Fruit fly (Drosophila melanogaster) whole organism, embryonic: ENCODE results near the gene G6P.

Experiments used
- Aef1 ChIP-seq: fragments of 200-800 bp; sonication (Bioruptor generic); IDR thresholded peaks from 3 replicates; pipeline ENCODE4 v1.3.6; 2022; ENCODE audit warnings: missing biosample characterization, missing genetic modification characterization
- Atf6 ChIP-seq: fragments of 200-800 bp; sonication (Bioruptor generic); IDR thresholded peaks from 2 replicates; pipeline ENCODE4 v1.3.6; 2022; ENCODE audit warnings: missing biosample characterization, missing genetic modification characterization
- Awh ChIP-seq: fragments of 200-800 bp; sonication (Bioruptor generic); IDR thresholded peaks from 2 replicates; pipeline ENCODE4, ENCODE4 v1.3.6; 2022; ENCODE audit warnings: missing biosample characterization, missing genetic modification characterization
- C15 ChIP-seq: fragments of 200-800 bp; sonication (Bioruptor generic); IDR thresholded peaks from 3 replicates; pipeline ENCODE4 v1.3.6; 2022; ENCODE audit warnings: missing biosample characterization, missing genetic modification characterization
- CG10321 ChIP-seq: fragments of 200-800 bp; sonication (Bioruptor generic); IDR thresholded peaks from 2 replicates; pipeline ENCODE4 v1.3.6; 2022; ENCODE audit warnings: missing biosample characterization, missing genetic modification characterization
- CG11085 ChIP-seq: fragments of 200-800 bp; sonication (Bioruptor generic); IDR thresholded peaks from 2 replicates; pipeline ENCODE4 v1.3.6; 2022; ENCODE audit warnings: missing biosample characterization, missing genetic modification characterization
- CG11398 ChIP-seq: fragments of 200-800 bp; sonication (Bioruptor generic); optimal IDR thresholded peaks from 2 replicates; lab custom pipeline; 2016; ENCODE audit warnings: missing biosample characterization, missing genetic modification characterization
- CG13624 ChIP-seq: fragments of 200-800 bp; sonication (Bioruptor generic); optimal IDR thresholded peaks from 2 replicates; lab custom pipeline; 2016; ENCODE audit warnings: missing biosample characterization, missing genetic modification characterization
- CG14441 ChIP-seq: fragments of 200-800 bp; sonication (Bioruptor generic); IDR thresholded peaks from 2 replicates; pipeline ENCODE4 v1.3.6; 2022; ENCODE audit warnings: missing biosample characterization, missing genetic modification characterization
- CG1603 ChIP-seq: fragments of 200-800 bp; sonication (Bioruptor generic); optimal IDR thresholded peaks from 2 replicates; lab custom pipeline; 2019; ENCODE audit warnings: missing biosample characterization, mild to moderate bottlenecking, missing genetic modification characterization, moderate library complexity
- CG17912 ChIP-seq: fragments of 200-800 bp; sonication (Bioruptor generic); optimal IDR thresholded peaks from 2 replicates; lab custom pipeline; 2018; ENCODE audit warnings: missing biosample characterization, mild to moderate bottlenecking, missing genetic modification characterization
- CG2199 ChIP-seq: fragments of 200-800 bp; sonication (Bioruptor generic); IDR thresholded peaks from 3 replicates; pipeline ENCODE4 v1.3.6; 2022; ENCODE audit warnings: missing biosample characterization, missing genetic modification characterization
- CG32767 ChIP-seq: fragments of 200-800 bp; sonication (Bioruptor generic); IDR thresholded peaks from 2 replicates; pipeline ENCODE4 v1.3.6; 2022; ENCODE audit warnings: missing biosample characterization, missing genetic modification characterization
- CG42726 ChIP-seq: fragments of 200-800 bp; sonication (Bioruptor generic); IDR thresholded peaks from 2 replicates; pipeline ENCODE4 v1.3.6; 2022; ENCODE audit warnings: missing biosample characterization, missing genetic modification characterization; ENCODE audit not compliant: partially characterized antibody
- CG4730 ChIP-seq: fragments of 200-800 bp; sonication (Bioruptor generic); IDR thresholded peaks from 2 replicates; pipeline ENCODE4 v1.3.6; 2022; ENCODE audit warnings: missing biosample characterization, missing genetic modification characterization
- CG4820 ChIP-seq: fragments of 200-800 bp; sonication (Bioruptor generic); optimal IDR thresholded peaks from 3 replicates; lab custom pipeline; 2016; ENCODE audit warnings: missing biosample characterization, missing genetic modification characterization
- CG7372 ChIP-seq: fragments of 200-800 bp; sonication (Bioruptor generic); IDR thresholded peaks from 2 replicates; pipeline ENCODE4 v1.3.6; 2022; ENCODE audit warnings: missing biosample characterization, missing genetic modification characterization
- D19A ChIP-seq: fragments of 200-800 bp; optimal IDR thresholded peaks from 3 replicates; lab custom pipeline; 2019; ENCODE audit warnings: missing biosample characterization, mild to moderate bottlenecking, missing genetic modification characterization, moderate library complexity
- Dfd ChIP-seq, 2 experiments: fragments of >200 bp; optimal IDR thresholded peaks; 2 replicates each; lab custom pipeline; 2017; ENCODE audit warnings: missing biosample characterization in 2 of 2, missing genetic modification characterization in 2 of 2
- Dip3 ChIP-seq: fragments of 200-800 bp; sonication (Bioruptor generic); optimal IDR thresholded peaks from 3 replicates; lab custom pipeline; 2016; ENCODE audit warnings: missing biosample characterization, missing genetic modification characterization
- HLH4C ChIP-seq: fragments of 200-800 bp; sonication (Bioruptor generic); IDR thresholded peaks from 3 replicates; pipeline ENCODE4 v1.3.6; 2022; ENCODE audit warnings: missing biosample characterization, missing genetic modification characterization; ENCODE audit not compliant: partially characterized antibody
- Hmr ChIP-seq: fragments of 200-800 bp; sonication (Bioruptor generic); optimal IDR thresholded peaks from 3 replicates; lab custom pipeline; 2017; ENCODE audit warnings: mild to moderate bottlenecking, missing biosample characterization, missing genetic modification reagents, missing genetic modification characterization
- Hmx ChIP-seq: fragments of 200-800 bp; sonication (Bioruptor generic); optimal IDR thresholded peaks from 2 replicates; lab custom pipeline; 2016; ENCODE audit warnings: missing biosample characterization, missing genetic modification characterization
- Ravus ChIP-seq: fragments of 200-800 bp; sonication (Bioruptor generic); IDR thresholded peaks from 2 replicates; pipeline ENCODE4 v1.3.6; 2022; ENCODE audit warnings: missing biosample characterization, missing genetic modification characterization
- Xrp1 ChIP-seq: fragments of 200-800 bp; sonication (Bioruptor generic); IDR thresholded peaks from 2 replicates; pipeline ENCODE4 v1.3.6; 2022; ENCODE audit warnings: missing biosample characterization, missing genetic modification characterization
- al ChIP-seq: fragments of 200-800 bp; sonication (Bioruptor generic); IDR thresholded peaks from 2 replicates; pipeline ENCODE4 v1.3.6; 2022; ENCODE audit warnings: missing biosample characterization, missing genetic modification characterization
- cg ChIP-seq: fragments of 200-800 bp; sonication (Bioruptor generic); optimal IDR thresholded peaks from 3 replicates; lab custom pipeline; 2019; ENCODE audit warnings: missing biosample characterization, mild to moderate bottlenecking, missing genetic modification characterization, moderate library complexity
- chif ChIP-seq, 2 experiments: fragments of 200-800 bp; sonication (Bioruptor generic); optimal IDR thresholded peaks; 3 replicates each; lab custom pipeline; 2016; ENCODE audit warnings: missing biosample characterization in 2 of 2, missing genetic modification characterization in 2 of 2
- crp ChIP-seq, 2 experiments: fragments of 200-800 bp; sonication (Bioruptor generic); optimal IDR thresholded peaks; 2 replicates in 1 of 2; 3 replicates in 1 of 2; lab custom pipeline; 2017; ENCODE audit warnings: missing biosample characterization in 2 of 2, missing genetic modification characterization in 2 of 2, mild to moderate bottlenecking in 1 of 2, moderate library complexity in 1 of 2
- dan ChIP-seq: fragments of 200-800 bp; sonication (Bioruptor generic); IDR thresholded peaks from 2 replicates; pipeline ENCODE4 v1.3.6; 2022; ENCODE audit warnings: missing biosample characterization, missing genetic modification characterization
- grau ChIP-seq: fragments of 200-800 bp; optimal IDR thresholded peaks from 3 replicates; lab custom pipeline; 2019; ENCODE audit warnings: missing biosample characterization, mild to moderate bottlenecking, missing genetic modification characterization, moderate library complexity
- gsb-n ChIP-seq: fragments of 200-800 bp; sonication (Bioruptor generic); optimal IDR thresholded peaks from 3 replicates; lab custom pipeline; 2018; ENCODE audit warnings: missing biosample characterization, mild to moderate bottlenecking, missing genetic modification characterization
- insv ChIP-seq, 2 experiments: fragments of 200-800 bp; sonication (Bioruptor generic); optimal IDR thresholded peaks; 3 replicates each; lab custom pipeline; 2016 to 2018; ENCODE audit warnings: missing biosample characterization in 2 of 2, missing genetic modification characterization in 2 of 2
- kay ChIP-seq: fragments of 200-800 bp; sonication (Bioruptor generic); optimal IDR thresholded peaks from 2 replicates; lab custom pipeline; 2016; ENCODE audit warnings: missing biosample characterization, missing genetic modification characterization
- mirr ChIP-seq: fragments of 200-800 bp; sonication (Bioruptor generic); optimal IDR thresholded peaks from 3 replicates; lab custom pipeline; 2018; ENCODE audit warnings: missing biosample characterization, mild to moderate bottlenecking, missing genetic modification characterization
- mld ChIP-seq: fragments of 200-800 bp; sonication (Bioruptor generic); IDR thresholded peaks from 3 replicates; pipeline ENCODE4 v1.3.6; 2022; ENCODE audit warnings: missing biosample characterization, missing genetic modification characterization; ENCODE audit not compliant: partially characterized antibody
- oc ChIP-seq: fragments of 200-800 bp; sonication (Bioruptor generic); optimal IDR thresholded peaks from 2 replicates; lab custom pipeline; 2018; ENCODE audit warnings: missing biosample characterization, mild to moderate bottlenecking, missing genetic modification characterization, moderate library complexity
- pan ChIP-seq, 4 experiments: fragments of >200 bp in 3 of 4; fragments of 200-800 bp in 1 of 4; sonication (Bioruptor generic) in 1 of 4; optimal IDR thresholded peaks in 3 of 4; IDR thresholded peaks in 1 of 4; 2 replicates each; pipeline versions ENCODE4 v1.3.6 to Lab custom; 2017 to 2022; ENCODE audit warnings: missing biosample characterization in 2 of 4, missing genetic modification characterization in 2 of 4, mixed read lengths in 1 of 4
- pnt ChIP-seq: fragments of 200-800 bp; sonication (Bioruptor generic); optimal IDR thresholded peaks from 3 replicates; lab custom pipeline; 2016; ENCODE audit warnings: missing biosample characterization, missing genetic modification characterization
- pros ChIP-seq: fragments of 200-800 bp; sonication (Bioruptor generic); optimal IDR thresholded peaks from 3 replicates; lab custom pipeline; 2019; ENCODE audit warnings: missing biosample characterization, mild to moderate bottlenecking, missing genetic modification characterization, moderate library complexity
- schlank ChIP-seq: fragments of 200-800 bp; sonication (Bioruptor generic); optimal IDR thresholded peaks from 2 replicates; lab custom pipeline; 2018; ENCODE audit warnings: missing biosample characterization, mild to moderate bottlenecking, missing genetic modification characterization
- sd ChIP-seq: fragments of 200-800 bp; sonication (Bioruptor generic); optimal IDR thresholded peaks from 3 replicates; lab custom pipeline; 2018; ENCODE audit warnings: missing biosample characterization, mild to moderate bottlenecking, missing genetic modification characterization, moderate library complexity
- seq ChIP-seq: fragments of 200-800 bp; sonication (Bioruptor generic); IDR thresholded peaks from 2 replicates; pipeline ENCODE4 v1.3.6; 2022; ENCODE audit warnings: missing biosample characterization, missing genetic modification characterization
- sima ChIP-seq: fragments of 200-800 bp; sonication (Bioruptor generic); optimal IDR thresholded peaks from 2 replicates; lab custom pipeline; 2016; ENCODE audit warnings: missing biosample characterization, missing genetic modification characterization
- sna ChIP-seq: fragments of 200-800 bp; sonication (Bioruptor generic); IDR thresholded peaks from 2 replicates; pipeline ENCODE4 v1.3.6; 2022; ENCODE audit warnings: missing biosample characterization, missing genetic modification characterization; ENCODE audit not compliant: partially characterized antibody
- tio ChIP-seq: fragments of 200-800 bp; sonication (Bioruptor generic); optimal IDR thresholded peaks from 2 replicates; lab custom pipeline; 2017; ENCODE audit warnings: missing biosample characterization, missing genetic modification characterization, inconsistent platforms
- wek ChIP-seq: fragments of 200-800 bp; sonication (Bioruptor generic); optimal IDR thresholded peaks from 3 replicates; lab custom pipeline; 2018; ENCODE audit warnings: missing biosample characterization, mild to moderate bottlenecking, missing genetic modification characterization, moderate library complexity
- zf30C ChIP-seq: fragments of 200-800 bp; sonication (Bioruptor generic); optimal IDR thresholded peaks from 3 replicates; lab custom pipeline; 2018; ENCODE audit warnings: missing biosample characterization, mild to moderate bottlenecking, missing genetic modification characterization

Gene G6P

DNA sequence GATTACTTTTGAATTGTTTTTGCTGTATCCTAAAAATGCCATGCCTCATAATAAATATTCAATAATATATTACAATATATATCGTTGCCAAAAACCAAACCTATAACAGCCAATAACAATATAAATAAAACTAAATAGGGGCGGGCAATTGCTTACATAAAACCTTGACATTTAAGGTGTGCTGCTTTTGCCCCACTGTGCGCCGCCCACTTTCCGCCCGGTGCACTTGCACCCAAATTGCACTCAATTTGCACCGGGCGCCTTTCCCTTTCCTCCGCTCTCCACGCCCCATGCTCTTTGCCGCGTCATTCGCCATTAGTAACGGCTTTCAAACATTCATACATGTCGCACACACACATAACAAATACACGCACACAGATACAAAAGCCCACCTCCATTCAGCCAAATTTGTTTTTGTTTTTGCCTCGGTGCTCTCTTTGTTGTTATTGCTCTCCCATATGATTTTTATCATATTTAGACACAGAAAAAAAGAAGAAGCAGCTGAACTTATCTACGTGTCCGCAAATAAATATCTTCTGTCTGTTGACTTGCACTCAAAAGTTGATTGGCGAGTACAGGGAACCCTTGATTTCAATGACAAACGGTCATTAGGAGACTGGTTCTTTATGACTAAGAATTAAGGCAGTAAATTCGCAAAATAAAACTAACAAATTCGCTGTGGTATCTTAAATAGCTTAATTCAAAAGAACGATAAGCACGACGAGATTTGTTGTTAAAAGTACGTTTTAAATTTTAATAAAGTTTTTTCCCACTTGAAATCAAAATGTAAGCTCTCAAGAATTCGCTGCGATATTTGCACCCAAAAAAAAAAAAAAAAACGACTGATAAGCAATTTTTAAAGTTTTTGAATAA, 42.5 kb upstream of the G6P start (continued):
- no peak for TF ChIP-seq sima
- TF ChIP-seq CG10321 (GFP tag; lab: Robert Waterston, UW), result 0 out of 2 replicates have a peak, but pooled peaks have one; percentile 16
- no peak for TF ChIP-seq CG11085
- TF ChIP-seq CG7372, result no peak
- no peak for TF ChIP-seq al (GFP tag; lab: Robert Waterston, UW)
- no peak for TF ChIP-seq mld
- no peak for TF ChIP-seq dan (GFP tag; lab: Robert Waterston, UW)
- no peak for TF ChIP-seq C15 (GFP tag; lab: Robert Waterston, UW)
- peak in 1 of 2 experiments; percentile 25 for TF ChIP-seq crp (GFP tag; optimal IDR thresholded peaks at IDR 0.05; lab: Kevin White, UChicago)
- no peak for TF ChIP-seq CG32767 (GFP tag; lab: Robert Waterston, UW)
- TF ChIP-seq Dfd (GFP tag; optimal IDR thresholded peaks at IDR 0.05; lab: Kevin White, UChicago), result no peak
- no peak for TF ChIP-seq chif (GFP tag; optimal IDR thresholded peaks at IDR 0.05; lab: Kevin White, UChicago)
- peak; percentile 66 for TF ChIP-seq sd
- TF ChIP-seq D19A (tag; lab: Kevin White, UChicago), result no peak
- TF ChIP-seq CG17912 (GFP tag; lab: Kevin White, UChicago), result peak; percentile 0
- TF ChIP-seq cg (GFP tag; lab: Kevin White, UChicago), result peak; percentile 85
- TF ChIP-seq tio (GFP tag; lab: Kevin White, UChicago), result no peak
- no peak for TF ChIP-seq HLH4C (GFP tag; lab: Robert Waterston, UW)
- TF ChIP-seq kay (GFP tag; lab: Kevin White, UChicago), result peak; percentile 28
- TF ChIP-seq schlank, result no peak
- no peak for TF ChIP-seq pan (optimal IDR thresholded peaks at IDR 0.05; lab: Kevin White, UChicago)
- TF ChIP-seq pan (GFP tag; optimal IDR thresholded peaks at IDR 0.05 in 1 of 2, IDR thresholded peaks at IDR 0.05 in 1 of 2), result no peak
- TF ChIP-seq oc, result no peak
- TF ChIP-seq insv (GFP tag; optimal IDR thresholded peaks at IDR 0.05; lab: Kevin White, UChicago), result no peak
- TF ChIP-seq pnt (GFP tag; lab: Kevin White, UChicago), result no peak
- no peak for TF ChIP-seq pros (GFP tag; lab: Kevin White, UChicago)
- TF ChIP-seq CG2199 (GFP tag; lab: Robert Waterston, UW), result 0 out of 3 replicates have a peak, but pooled peaks have one; percentile 20
- peak; percentile 75 for TF ChIP-seq gsb-n (tag; lab: Kevin White, UChicago)
- TF ChIP-seq CG42726 (GFP tag; lab: Robert Waterston, UW), result 0 out of 2 replicates have a peak, but pooled peaks have one; percentile 18
- peak; percentile 39; the same call in 2 of the 3 replicates for TF ChIP-seq Aef1 (GFP tag; lab: Robert Waterston, UW)
- TF ChIP-seq Hmr (GFP tag; lab: Kevin White, UChicago), result no peak
- TF ChIP-seq CG14441 (GFP tag; lab: Robert Waterston, UW), result 0 out of 2 replicates have a peak, but pooled peaks have one; percentile 22
- no peak for TF ChIP-seq Atf6 (GFP tag; lab: Robert Waterston, UW)
- no peak for TF ChIP-seq CG1603 (tag; lab: Kevin White, UChicago)
- peak; percentile 29; the same call in 1 of the 2 replicates for TF ChIP-seq Xrp1 (GFP tag; lab: Robert Waterston, UW)
- TF ChIP-seq sna (GFP tag; lab: Robert Waterston, UW), result no peak
- TF ChIP-seq CG13624, result no peak
- TF ChIP-seq CG4730, result no peak
- TF ChIP-seq CG4820, result no peak
- TF ChIP-seq grau (tag; lab: Kevin White, UChicago), result peak; percentile 81
- no peak for TF ChIP-seq CG11398 (GFP tag; lab: Kevin White, UChicago)
- TF ChIP-seq Dip3, result no peak
- no peak for TF ChIP-seq Ravus (GFP tag; lab: Robert Waterston, UW)
- peak; percentile 84 for TF ChIP-seq mirr (GFP tag; lab: Kevin White, UChicago)
- no peak for TF ChIP-seq seq (GFP tag; lab: Robert Waterston, UW)
- no peak for TF ChIP-seq wek
- TF ChIP-seq Hmx (GFP tag; lab: Kevin White, UChicago), result no peak
- TF ChIP-seq zf30C (GFP tag; lab: Kevin White, UChicago), result no peak
- no peak for TF ChIP-seq Awh (GFP tag; lab: Robert Waterston, UW)
